Fruit fly (Drosophila melanogaster) whole organism, embryonic: ENCODE results near the gene Polr3H.

Experiments used
- Ada2b ChIP-seq: fragments of 200-800 bp; sonication (Bioruptor generic); IDR thresholded peaks from 2 replicates; pipeline ENCODE4 v1.3.6; 2022; ENCODE audit warnings: missing biosample characterization, missing genetic modification characterization
- B-H2 ChIP-seq: fragments of 200-800 bp; sonication (Bioruptor generic); optimal IDR thresholded peaks from 2 replicates; lab custom pipeline; 2018; ENCODE audit warnings: missing biosample characterization, mild to moderate bottlenecking, missing genetic modification characterization
- CG10267 ChIP-seq: fragments of 200-800 bp; sonication (Bioruptor generic); optimal IDR thresholded peaks from 2 replicates; lab custom pipeline; 2018; ENCODE audit warnings: missing biosample characterization, mild to moderate bottlenecking, missing genetic modification characterization, moderate library complexity
- CG10543 ChIP-seq: fragments of 200-800 bp; sonication (Bioruptor generic); optimal IDR thresholded peaks from 3 replicates; lab custom pipeline; 2017; ENCODE audit warnings: missing biosample characterization, mild to moderate bottlenecking, missing genetic modification characterization, moderate library complexity
- CG12769 ChIP-seq: fragments of 200-800 bp; sonication (Bioruptor generic); optimal IDR thresholded peaks from 2 replicates; lab custom pipeline; 2019; ENCODE audit warnings: missing biosample characterization, mild to moderate bottlenecking, missing genetic modification characterization, moderate library complexity
- CG13287 ChIP-seq: fragments of 200-800 bp; sonication (Bioruptor generic); IDR thresholded peaks from 2 replicates; pipeline ENCODE4 v1.3.6; 2022; ENCODE audit warnings: missing biosample characterization, missing genetic modification characterization; ENCODE audit not compliant: partially characterized antibody
- CG13424 ChIP-seq: fragments of 200-800 bp; sonication (Bioruptor generic); optimal IDR thresholded peaks from 2 replicates; lab custom pipeline; 2019; ENCODE audit warnings: missing biosample characterization, mild to moderate bottlenecking, missing genetic modification characterization, moderate library complexity
- CG13894 ChIP-seq: fragments of 200-800 bp; sonication (Bioruptor generic); optimal IDR thresholded peaks from 3 replicates; lab custom pipeline; 2018; ENCODE audit warnings: missing biosample characterization, mild to moderate bottlenecking, missing genetic modification characterization, moderate library complexity
- CG17361 ChIP-seq: fragments of 200-800 bp; sonication (Bioruptor generic); IDR thresholded peaks from 3 replicates; pipeline ENCODE4 v1.3.6; 2022; ENCODE audit warnings: missing biosample characterization, missing genetic modification characterization
- CG18764 ChIP-seq: fragments of 200-800 bp; sonication (Bioruptor generic); optimal IDR thresholded peaks from 3 replicates; lab custom pipeline; 2016; ENCODE audit warnings: missing biosample characterization, missing genetic modification characterization
- CG2712 ChIP-seq: fragments of 200-800 bp; optimal IDR thresholded peaks from 3 replicates; lab custom pipeline; 2019; ENCODE audit warnings: missing biosample characterization, mild to moderate bottlenecking, missing genetic modification characterization, moderate library complexity
- CG4424 ChIP-seq: fragments of 200-800 bp; sonication (Bioruptor generic); optimal IDR thresholded peaks from 3 replicates; lab custom pipeline; 2016; ENCODE audit warnings: missing biosample characterization, missing genetic modification characterization
- CG4730 ChIP-seq: fragments of 200-800 bp; sonication (Bioruptor generic); IDR thresholded peaks from 2 replicates; pipeline ENCODE4 v1.3.6; 2022; ENCODE audit warnings: missing biosample characterization, missing genetic modification characterization
- CG4854 ChIP-seq: fragments of 200-800 bp; sonication (Bioruptor generic); optimal IDR thresholded peaks from 2 replicates; lab custom pipeline; 2016; ENCODE audit warnings: missing biosample characterization, missing genetic modification characterization, inconsistent platforms
- CG9817 ChIP-seq: fragments of 200-800 bp; sonication (Bioruptor generic); optimal IDR thresholded peaks from 2 replicates; lab custom pipeline; 2018; ENCODE audit warnings: missing biosample characterization, mild to moderate bottlenecking, missing genetic modification characterization, moderate library complexity
- Camta ChIP-seq: fragments of 200-800 bp; sonication (Bioruptor generic); optimal IDR thresholded peaks from 2 replicates; lab custom pipeline; 2016; ENCODE audit warnings: missing biosample characterization, missing genetic modification characterization
- Dbx ChIP-seq: fragments of 200-800 bp; sonication (Bioruptor generic); IDR thresholded peaks from 3 replicates; pipeline ENCODE4 v1.3.6; 2022; ENCODE audit warnings: missing biosample characterization, missing genetic modification characterization
- Dref ChIP-seq: fragments of 200-800 bp; sonication (Bioruptor generic); IDR thresholded peaks from 2 replicates; pipeline ENCODE4 v1.3.6; 2022; ENCODE audit warnings: missing biosample characterization, missing genetic modification characterization
- E2f2 ChIP-seq: fragments of 200-800 bp; sonication (Bioruptor generic); IDR thresholded peaks from 2 replicates; pipeline ENCODE4 v1.3.6; 2022; ENCODE audit warnings: missing biosample characterization, missing genetic modification characterization
- HmgZ ChIP-seq: fragments of 200-800 bp; sonication (Bioruptor generic); optimal IDR thresholded peaks from 2 replicates; lab custom pipeline; 2018; ENCODE audit warnings: missing biosample characterization, mild to moderate bottlenecking, missing genetic modification characterization
- Kr ChIP-seq: fragments of 200-800 bp; sonication (Bioruptor generic); optimal IDR thresholded peaks from 2 replicates; lab custom pipeline; 2017; ENCODE audit warnings: missing biosample characterization, mild to moderate bottlenecking, missing genetic modification characterization
- MBD-R2 ChIP-seq: fragments of 200-800 bp; sonication (Bioruptor generic); IDR thresholded peaks from 2 replicates; pipeline ENCODE4 v1.3.6; 2022; ENCODE audit warnings: missing biosample characterization, missing genetic modification characterization
- Myb ChIP-seq: fragments of 200-800 bp; sonication (Bioruptor generic); optimal IDR thresholded peaks from 2 replicates; lab custom pipeline; 2016; ENCODE audit warnings: missing biosample characterization, missing genetic modification characterization
- NFAT ChIP-seq: fragments of 200-800 bp; sonication (Bioruptor generic); IDR thresholded peaks from 2 replicates; pipeline ENCODE4 v1.3.6; 2022; ENCODE audit warnings: missing biosample characterization, missing genetic modification characterization
- Opbp ChIP-seq: fragments of 200-800 bp; sonication (Bioruptor generic); IDR thresholded peaks from 3 replicates; pipeline ENCODE4 v1.3.6; 2022; ENCODE audit warnings: missing biosample characterization, missing genetic modification characterization; ENCODE audit not compliant: partially characterized antibody
- PHDP ChIP-seq: fragments of 200-800 bp; sonication (Bioruptor generic); optimal IDR thresholded peaks from 3 replicates; lab custom pipeline; 2018; ENCODE audit warnings: missing biosample characterization, mild to moderate bottlenecking, missing genetic modification characterization, moderate library complexity
- Sin3A ChIP-seq: fragments of >200 bp; optimal IDR thresholded peaks from 2 replicates; lab custom pipeline; 2018
- Sry-δ ChIP-seq: fragments of 200-800 bp; sonication (Bioruptor generic); optimal IDR thresholded peaks from 2 replicates; lab custom pipeline; 2016; ENCODE audit warnings: missing biosample characterization, missing genetic modification characterization
- Xbp1 ChIP-seq: fragments of 200-800 bp; sonication (Bioruptor generic); optimal IDR thresholded peaks from 3 replicates; lab custom pipeline; 2016; ENCODE audit warnings: missing biosample characterization, mild to moderate bottlenecking, missing genetic modification characterization
- YL-1 ChIP-seq: fragments of 200-800 bp; sonication (Bioruptor generic); optimal IDR thresholded peaks from 3 replicates; lab custom pipeline; 2017; ENCODE audit warnings: missing biosample characterization, mild to moderate bottlenecking, missing genetic modification characterization
- bbx ChIP-seq: fragments of 200-800 bp; sonication (Bioruptor generic); IDR thresholded peaks from 2 replicates; pipeline ENCODE4 v1.3.6; 2022; ENCODE audit warnings: missing biosample characterization, missing genetic modification characterization; ENCODE audit not compliant: partially characterized antibody
- caup ChIP-seq: fragments of 200-800 bp; sonication (Bioruptor generic); optimal IDR thresholded peaks from 3 replicates; lab custom pipeline; 2017; ENCODE audit warnings: missing biosample characterization, mild to moderate bottlenecking, missing genetic modification characterization, moderate library complexity; ENCODE audit not compliant: severe bottlenecking
- chn ChIP-seq: fragments of 200-800 bp; sonication (Bioruptor generic); optimal IDR thresholded peaks from 2 replicates; lab custom pipeline; 2016; ENCODE audit warnings: missing biosample characterization, missing genetic modification characterization
- crp ChIP-seq, 2 experiments: fragments of 200-800 bp; sonication (Bioruptor generic); optimal IDR thresholded peaks; 2 replicates in 1 of 2; 3 replicates in 1 of 2; lab custom pipeline; 2017; ENCODE audit warnings: missing biosample characterization in 2 of 2, missing genetic modification characterization in 2 of 2, mild to moderate bottlenecking in 1 of 2, moderate library complexity in 1 of 2
- dpn ChIP-seq, 2 experiments: fragments of 200-800 bp; sonication (Bioruptor generic); optimal IDR thresholded peaks; 3 replicates each; lab custom pipeline; 2016; ENCODE audit warnings: missing biosample characterization in 2 of 2, missing genetic modification characterization in 2 of 2
- gem ChIP-seq: fragments of 200-800 bp; sonication (Bioruptor generic); optimal IDR thresholded peaks from 2 replicates; lab custom pipeline; 2019; ENCODE audit warnings: missing biosample characterization, mild to moderate bottlenecking, missing genetic modification characterization, moderate library complexity
- gfzf ChIP-seq: fragments of 200-800 bp; sonication (Bioruptor generic); optimal IDR thresholded peaks from 2 replicates; lab custom pipeline; 2016; ENCODE audit warnings: missing biosample characterization, mild to moderate bottlenecking, missing genetic modification characterization, moderate library complexity
- grau ChIP-seq: fragments of 200-800 bp; optimal IDR thresholded peaks from 3 replicates; lab custom pipeline; 2019; ENCODE audit warnings: missing biosample characterization, mild to moderate bottlenecking, missing genetic modification characterization, moderate library complexity
- hbn ChIP-seq: fragments of 200-800 bp; sonication (Bioruptor generic); IDR thresholded peaks from 2 replicates; pipeline ENCODE4 v1.3.6; 2022; ENCODE audit warnings: missing biosample characterization, missing genetic modification characterization; ENCODE audit not compliant: partially characterized antibody
- insv ChIP-seq, 2 experiments: fragments of 200-800 bp; sonication (Bioruptor generic); optimal IDR thresholded peaks; 3 replicates each; lab custom pipeline; 2016 to 2018; ENCODE audit warnings: missing biosample characterization in 2 of 2, missing genetic modification characterization in 2 of 2
- lilli ChIP-seq: fragments of 200-800 bp; sonication (Bioruptor generic); optimal IDR thresholded peaks from 3 replicates; lab custom pipeline; 2016; ENCODE audit warnings: missing biosample characterization, missing genetic modification characterization
- mam ChIP-seq: fragments of 200-800 bp; sonication (Bioruptor generic); optimal IDR thresholded peaks from 3 replicates; lab custom pipeline; 2016; ENCODE audit warnings: missing biosample characterization, missing genetic modification characterization
- phol ChIP-seq: fragments of 200-800 bp; sonication (Bioruptor generic); optimal IDR thresholded peaks from 3 replicates; lab custom pipeline; 2018; ENCODE audit warnings: missing biosample characterization, mild to moderate bottlenecking, missing genetic modification characterization, moderate library complexity
- sens ChIP-seq: fragments of 200-800 bp; sonication (Bioruptor generic); peaks from one replicate; lab custom pipeline; 2016; ENCODE audit warnings: missing biosample characterization, missing genetic modification characterization
- slbo ChIP-seq: fragments of 200-800 bp; sonication (Bioruptor generic); IDR thresholded peaks from 2 replicates; pipeline ENCODE4 v1.3.6; 2022; ENCODE audit warnings: missing biosample characterization, missing genetic modification characterization
- sob ChIP-seq: fragments of 200-800 bp; sonication (Bioruptor generic); IDR thresholded peaks from 2 replicates; pipeline ENCODE4 v1.3.6; 2022; ENCODE audit warnings: missing biosample characterization, missing genetic modification characterization
- sug ChIP-seq: fragments of 200-800 bp; optimal IDR thresholded peaks from 2 replicates; lab custom pipeline; 2019; ENCODE audit warnings: missing biosample characterization, mild to moderate bottlenecking, missing genetic modification characterization, moderate library complexity
- zen2 ChIP-seq: fragments of 200-800 bp; sonication (Bioruptor generic); IDR thresholded peaks from 3 replicates; pipeline ENCODE4 v1.3.6; 2022; ENCODE audit warnings: missing biosample characterization, missing genetic modification characterization; ENCODE audit not compliant: partially characterized antibody
- zf30C ChIP-seq: fragments of 200-800 bp; sonication (Bioruptor generic); optimal IDR thresholded peaks from 3 replicates; lab custom pipeline; 2018; ENCODE audit warnings: missing biosample characterization, mild to moderate bottlenecking, missing genetic modification characterization
- zfh2 ChIP-seq: fragments of 200-800 bp; sonication (Bioruptor generic); optimal IDR thresholded peaks from 2 replicates; lab custom pipeline; 2016; ENCODE audit warnings: missing biosample characterization, missing genetic modification characterization

The Polr3H gene

DNA sequence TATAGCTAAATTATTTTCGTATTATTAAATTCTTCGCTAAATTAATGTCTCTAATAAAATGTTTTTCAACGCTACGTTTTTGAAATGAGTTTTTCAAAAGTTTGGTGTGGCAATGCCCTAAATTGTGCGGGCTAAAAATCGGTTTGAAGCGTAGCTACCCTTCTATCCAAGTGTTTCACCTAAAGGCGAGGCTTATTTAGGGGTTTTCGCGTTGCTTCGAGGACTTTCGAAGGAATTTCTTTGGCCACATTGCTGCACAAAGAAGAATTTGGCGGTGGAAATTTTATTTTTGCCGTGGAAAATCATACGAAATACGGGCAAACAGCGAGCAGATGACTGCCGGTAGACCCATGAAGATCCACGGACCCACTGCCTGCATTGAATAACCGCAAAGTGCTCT, 33.2 kb downstream of the Polr3H start, which contains the start of gene TfIIEalpha (continued):
- TF ChIP-seq CG18764 (GFP tag; lab: Kevin White, UChicago) (peak; percentile 57), Sin3A (lab: Kevin White, UChicago) (peak; percentile 55), gem (tag; lab: Kevin White, UChicago) (peak; percentile 0), CG13894 (tag; lab: Kevin White, UChicago) (peak; percentile 14), bbx (peak; percentile 51; the same call in 1 of the 2 replicates), Opbp (peak; percentile 74; the same call in 2 of the 3 replicates), NFAT (GFP tag; lab: Robert Waterston, UW) (peak; percentile 63; the same call in 1 of the 2 replicates), zf30C (GFP tag; lab: Kevin White, UChicago) (no peak), Dref (GFP tag; lab: Robert Waterston, UW) (peak; percentile 69), CG12769 (peak; percentile 27), Dbx (peak; percentile 29; the same call in 1 of the 3 replicates), Myb (GFP tag; lab: Kevin White, UChicago) (peak; percentile 77), zen2 (GFP tag; lab: Robert Waterston, UW) (no peak), MBD-R2 (peak; percentile 89), sob (peak; percentile 44; the same call in 1 of the 2 replicates), CG10543 (GFP tag; lab: Kevin White, UChicago) (peak; percentile 24), mam (peak; percentile 22), grau (peak; percentile 25), sug (tag; lab: Kevin White, UChicago) (peak; percentile 27), Kr (no peak), Camta (peak; percentile 17), slbo (GFP tag; lab: Robert Waterston, UW) (0 out of 2 replicates have a peak, but pooled peaks have one; percentile 8), CG17361 (GFP tag; lab: Robert Waterston, UW) (0 out of 3 replicates have a peak, but pooled peaks have one; percentile 18), zfh2 (GFP tag; lab: Kevin White, UChicago) (peak; percentile 8), Ada2b (no peak; the same call in 1 of the 2 replicates), E2f2 (GFP tag; lab: Robert Waterston, UW) (peak; percentile 90), sens (GFP tag; lab: Kevin White, UChicago) (peak; percentile 16), CG9817 (tag; lab: Kevin White, UChicago) (no peak), CG13287 (GFP tag; lab: Robert Waterston, UW) (peak; percentile 52), HmgZ (tag; lab: Kevin White, UChicago) (peak; percentile 76), dpn (GFP tag; optimal IDR thresholded peaks at IDR 0.05; lab: Kevin White, UChicago) (peak; percentile 15 to 22), lilli (GFP tag; lab: Kevin White, UChicago) (peak; percentile 41), Xbp1 (GFP tag; lab: Kevin White, UChicago) (no peak), CG2712 (peak; percentile 7), CG4730 (GFP tag; lab: Robert Waterston, UW) (no peak), CG10267 (tag; lab: Kevin White, UChicago) (peak; percentile 56), crp (GFP tag; optimal IDR thresholded peaks at IDR 0.05; lab: Kevin White, UChicago) (peak in 1 of 2 experiments; percentile 55), caup (GFP tag; lab: Kevin White, UChicago) (no peak), insv (GFP tag; optimal IDR thresholded peaks at IDR 0.05; lab: Kevin White, UChicago) (peak in 1 of 2 experiments; percentile 4), gfzf (GFP tag; lab: Kevin White, UChicago) (peak; percentile 99), YL-1 (GFP tag; lab: Kevin White, UChicago) (peak; percentile 58), B-H2 (GFP tag; lab: Kevin White, UChicago) (peak; percentile 9), phol (tag; lab: Kevin White, UChicago) (peak; percentile 54), hbn (GFP tag; lab: Robert Waterston, UW) (0 out of 2 replicates have a peak, but pooled peaks have one; percentile 31), CG13424 (tag; lab: Kevin White, UChicago) (peak; percentile 2), PHDP (tag; lab: Kevin White, UChicago) (peak; percentile 11), CG4854 (GFP tag; lab: Kevin White, UChicago) (no peak), Sry-δ (GFP tag; lab: Kevin White, UChicago) (peak; percentile 59), chn (GFP tag; lab: Kevin White, UChicago) (peak; percentile 12), CG4424 (GFP tag; lab: Kevin White, UChicago) (no peak)
